Worm (Caenorhabditis elegans): Measurements from ENCODE around the gene unc-105.

- TF ChIP-seq zag-1 (tag; optimal IDR thresholded peaks at IDR 0.05) (no peak), nhr-77 (tag; optimal IDR thresholded peaks at IDR 0.05) (no peak), unc-62 (GFP tag; optimal IDR thresholded peaks at IDR 0.05) (no peak), R02D3.7 (tag; optimal IDR thresholded peaks at IDR 0.05) (no peak)
Observed at ce11 chrII:8144543-8144942, 28.3 kb downstream of the unc-105 start, which contains the start of gene F10B5.2.
